Worm (Caenorhabditis elegans): ENCODE results near the gene zmp-1.

The zmp-1 gene

ce11 chrIII:5967640-5968039 lies 34.9 kb upstream of the zmp-1 start:
- TF ChIP-seq B0019.2 (GFP tag; conservative IDR thresholded peaks at IDR 0.05) (no peak), attf-3 (GFP tag; conservative IDR thresholded peaks at IDR 0.05) (no peak), zim-3 (tag; optimal IDR thresholded peaks at IDR 0.05) (no peak), ccch-3 (GFP tag; optimal IDR thresholded peaks at IDR 0.05) (no peak)

ce11 chrIII:5965839-5966463 lies 33.2 kb upstream of the zmp-1 start, which contains the start of gene dct-6:
Gene dct-6 (plus strand): TSS chrIII:5966413.
- TF ChIP-seq mcd-1 (GFP tag; IDR thresholded peaks at IDR 0.05) (no peak), K12H6.12 (tag; optimal IDR thresholded peaks at IDR 0.05) (no peak), mxl-1 (tag; optimal IDR thresholded peaks at IDR 0.05) (no peak), nhr-80 (tag; optimal IDR thresholded peaks at IDR 0.05) (peak; percentile 41)

ce11 chrIII:5965368-5965767 lies 32.6 kb upstream of the zmp-1 start:
- no peak for TF ChIP-seq nhr-120 (GFP tag; IDR thresholded peaks at IDR 0.05)
- TF ChIP-seq zim-3 (tag; optimal IDR thresholded peaks at IDR 0.05), result no peak
- no peak for TF ChIP-seq lag-1 (GFP tag; IDR thresholded peaks at IDR 0.05)
- no peak for TF ChIP-seq hmg-1.2 (GFP tag; IDR thresholded peaks at IDR 0.05)
- no peak for TF ChIP-seq pbrm-1 (GFP tag; IDR thresholded peaks at IDR 0.05)
- TF ChIP-seq rec-8 (tag; optimal IDR thresholded peaks at IDR 0.05), result no peak
- no peak for TF ChIP-seq F49E8.2 (tag; optimal IDR thresholded peaks at IDR 0.05; ENCODE audit: insufficient read depth)
- no peak for TF ChIP-seq rpc-1 (optimal IDR thresholded peaks at IDR 0.05)
- no peak for TF ChIP-seq rpc-1 (tag; optimal IDR thresholded peaks at IDR 0.05)
- TF ChIP-seq sea-2 (GFP tag; IDR thresholded peaks at IDR 0.05), result no peak
- no peak for TF ChIP-seq hlh-12 (tag; optimal IDR thresholded peaks at IDR 0.05)
- TF ChIP-seq tbx-9 (tag; optimal IDR thresholded peaks at IDR 0.05; ENCODE audit: borderline replicate concordance), result no peak
- no peak for TF ChIP-seq rcor-1 (GFP tag; IDR thresholded peaks at IDR 0.05)
- TF ChIP-seq lin-26 (GFP tag; IDR thresholded peaks at IDR 0.05), result no peak
- TF ChIP-seq mel-28 (tag; optimal IDR thresholded peaks at IDR 0.05; ENCODE audit: borderline replicate concordance), result no peak
- TF ChIP-seq snpc-3.4 (tag; optimal IDR thresholded peaks at IDR 0.05), result no peak

ce11 chrIII:5964058-5964632 lies 31.4 kb upstream of the zmp-1 start:
- TF ChIP-seq nhr-80 (tag; optimal IDR thresholded peaks at IDR 0.05), result peak; percentile 79
- TF ChIP-seq F57A8.1 (GFP tag; optimal IDR thresholded peaks at IDR 0.05), result no peak
- no peak for TF ChIP-seq C17E4.6 (GFP tag; IDR thresholded peaks at IDR 0.05)
- no peak for TF ChIP-seq snpc-1.3 (tag; optimal IDR thresholded peaks at IDR 0.05; ENCODE audit: insufficient read depth)
- no peak for TF ChIP-seq ceh-40 (GFP tag; IDR thresholded peaks at IDR 0.05)
- TF ChIP-seq athp-1 (tag; optimal IDR thresholded peaks at IDR 0.05), result no peak
- TF ChIP-seq lin-35 (GFP tag; optimal IDR thresholded peaks at IDR 0.05), result no peak
- TF ChIP-seq madf-6 (GFP tag; IDR thresholded peaks at IDR 0.05), result no peak
- TF ChIP-seq nhr-179 (tag; optimal IDR thresholded peaks at IDR 0.05), result no peak
- no peak for TF ChIP-seq C06A6.2 (GFP tag; conservative IDR thresholded peaks at IDR 0.05)
- peak; percentile 28; the same call in 1 of the 2 replicates for TF ChIP-seq hmg-1.2 (GFP tag; IDR thresholded peaks at IDR 0.05)
- TF ChIP-seq Y95B8A.8 (GFP tag; IDR thresholded peaks at IDR 0.05), result no peak
- no peak for TF ChIP-seq unc-130 (GFP tag; optimal IDR thresholded peaks at IDR 0.05)

Measured in whole organism, young adult.